Fruit fly (Drosophila melanogaster) whole organism, embryonic: ENCODE data around the gene CG42854.

Experiments
- Abd-B ChIP-seq: fragments of 200-800 bp; sonication (Bioruptor generic); optimal IDR thresholded peaks from 2 replicates; lab custom pipeline; 2018; ENCODE audit warnings: missing biosample characterization, mild to moderate bottlenecking, missing genetic modification characterization, moderate library complexity
- Atf3 ChIP-seq: fragments of 200-800 bp; sonication (Bioruptor generic); optimal IDR thresholded peaks from 3 replicates; lab custom pipeline; 2016; ENCODE audit warnings: missing biosample characterization, missing genetic modification characterization
- Blimp-1 ChIP-seq: fragments of 200-800 bp; sonication (Bioruptor generic); optimal IDR thresholded peaks from 3 replicates; lab custom pipeline; 2018; ENCODE audit warnings: missing biosample characterization, missing genetic modification characterization, mild to moderate bottlenecking, moderate library complexity, missing genetic modification reagents
- CG10267 ChIP-seq: fragments of 200-800 bp; sonication (Bioruptor generic); optimal IDR thresholded peaks from 2 replicates; lab custom pipeline; 2018; ENCODE audit warnings: missing biosample characterization, mild to moderate bottlenecking, missing genetic modification characterization, moderate library complexity
- CG11085 ChIP-seq: fragments of 200-800 bp; sonication (Bioruptor generic); IDR thresholded peaks from 2 replicates; pipeline ENCODE4 v1.3.6; 2022; ENCODE audit warnings: missing biosample characterization, missing genetic modification characterization
- CG11093 ChIP-seq: fragments of 200-800 bp; sonication (Bioruptor generic); IDR thresholded peaks from 3 replicates; pipeline ENCODE4 v1.3.6; 2022; ENCODE audit warnings: missing biosample characterization, missing genetic modification characterization
- CG11560 ChIP-seq: fragments of 200-800 bp; sonication (Bioruptor generic); IDR thresholded peaks from 3 replicates; pipeline ENCODE4 v1.3.6; 2022; ENCODE audit warnings: missing biosample characterization, missing genetic modification characterization
- CG1233 ChIP-seq: fragments of 200-800 bp; sonication (Bioruptor generic); optimal IDR thresholded peaks from 4 replicates; lab custom pipeline; 2018; ENCODE audit warnings: missing biosample characterization, mild to moderate bottlenecking, missing genetic modification characterization
- CG12942 ChIP-seq: fragments of 200-800 bp; sonication (Bioruptor generic); optimal IDR thresholded peaks from 3 replicates; lab custom pipeline; 2016; ENCODE audit warnings: missing biosample characterization, missing genetic modification characterization
- CG13424 ChIP-seq: fragments of 200-800 bp; sonication (Bioruptor generic); optimal IDR thresholded peaks from 2 replicates; lab custom pipeline; 2019; ENCODE audit warnings: missing biosample characterization, mild to moderate bottlenecking, missing genetic modification characterization, moderate library complexity
- CG13624 ChIP-seq: fragments of 200-800 bp; sonication (Bioruptor generic); optimal IDR thresholded peaks from 2 replicates; lab custom pipeline; 2016; ENCODE audit warnings: missing biosample characterization, missing genetic modification characterization
- CG14710 ChIP-seq: fragments of 200-800 bp; sonication (Bioruptor generic); optimal IDR thresholded peaks from 3 replicates; lab custom pipeline; 2019; ENCODE audit warnings: missing biosample characterization, mild to moderate bottlenecking, missing genetic modification characterization, moderate library complexity
- CG1603 ChIP-seq: fragments of 200-800 bp; sonication (Bioruptor generic); optimal IDR thresholded peaks from 2 replicates; lab custom pipeline; 2019; ENCODE audit warnings: missing biosample characterization, mild to moderate bottlenecking, missing genetic modification characterization, moderate library complexity
- CG17568 ChIP-seq: fragments of 200-800 bp; sonication (Bioruptor generic); optimal IDR thresholded peaks from 2 replicates; lab custom pipeline; 2018; ENCODE audit warnings: missing biosample characterization, mild to moderate bottlenecking, missing genetic modification characterization, moderate library complexity
- CG18476 ChIP-seq: fragments of 200-800 bp; sonication (Bioruptor generic); optimal IDR thresholded peaks from 2 replicates; lab custom pipeline; 2016; ENCODE audit warnings: missing biosample characterization, mild to moderate bottlenecking, missing genetic modification characterization
- CG2116 ChIP-seq: fragments of 200-800 bp; sonication (Bioruptor generic); optimal IDR thresholded peaks from 3 replicates; lab custom pipeline; 2018; ENCODE audit warnings: missing biosample characterization, mild to moderate bottlenecking, missing genetic modification characterization
- CG30403 ChIP-seq: fragments of 200-800 bp; sonication (Bioruptor generic); optimal IDR thresholded peaks from 3 replicates; lab custom pipeline; 2016; ENCODE audit warnings: missing biosample characterization, missing genetic modification characterization
- CG32532 ChIP-seq: fragments of 200-800 bp; sonication (Bioruptor generic); IDR thresholded peaks from 2 replicates; pipeline ENCODE4 v1.3.6; 2022; ENCODE audit warnings: missing biosample characterization, missing genetic modification characterization
- CG4360 ChIP-seq: fragments of 200-800 bp; sonication (Bioruptor generic); IDR thresholded peaks from 2 replicates; pipeline ENCODE4 v1.3.6; 2022; ENCODE audit warnings: missing biosample characterization, missing genetic modification characterization
- CG4820 ChIP-seq: fragments of 200-800 bp; sonication (Bioruptor generic); optimal IDR thresholded peaks from 3 replicates; lab custom pipeline; 2016; ENCODE audit warnings: missing biosample characterization, missing genetic modification characterization
- CG9727 ChIP-seq: fragments of 200-800 bp; sonication (Bioruptor generic); optimal IDR thresholded peaks from 3 replicates; lab custom pipeline; 2017; ENCODE audit warnings: missing biosample characterization, mild to moderate bottlenecking, missing genetic modification characterization
- Dfd ChIP-seq, 2 experiments: fragments of >200 bp; optimal IDR thresholded peaks; 2 replicates each; lab custom pipeline; 2017; ENCODE audit warnings: missing biosample characterization in 2 of 2, missing genetic modification characterization in 2 of 2
- Doc2 ChIP-seq: fragments of 200-800 bp; sonication (Bioruptor generic); IDR thresholded peaks from 2 replicates; pipeline ENCODE4 v1.3.6; 2022; ENCODE audit warnings: missing biosample characterization, missing genetic modification characterization
- Dp ChIP-seq: fragments of 200-800 bp; sonication (Bioruptor generic); optimal IDR thresholded peaks from 2 replicates; lab custom pipeline; 2018; ENCODE audit warnings: missing biosample characterization, mild to moderate bottlenecking, missing genetic modification characterization, moderate library complexity
- Dref ChIP-seq: fragments of 200-800 bp; sonication (Bioruptor generic); IDR thresholded peaks from 2 replicates; pipeline ENCODE4 v1.3.6; 2022; ENCODE audit warnings: missing biosample characterization, missing genetic modification characterization
- Elba2 ChIP-seq: fragments of 200-800 bp; sonication (Bioruptor generic); optimal IDR thresholded peaks from 3 replicates; lab custom pipeline; 2016; ENCODE audit warnings: missing biosample characterization, missing genetic modification characterization
- HmgD ChIP-seq: fragments of 200-800 bp; sonication (Bioruptor generic); optimal IDR thresholded peaks from 3 replicates; lab custom pipeline; 2016; ENCODE audit warnings: missing biosample characterization, missing genetic modification characterization
- Mad ChIP-seq: fragments of 200-800 bp; sonication (Bioruptor generic); optimal IDR thresholded peaks from 2 replicates; lab custom pipeline; 2016; ENCODE audit warnings: missing biosample characterization, missing genetic modification characterization
- Oli ChIP-seq: fragments of 200-800 bp; sonication (Bioruptor generic); optimal IDR thresholded peaks from 2 replicates; lab custom pipeline; 2018; ENCODE audit warnings: missing biosample characterization, mild to moderate bottlenecking, missing genetic modification characterization, moderate library complexity
- Side ChIP-seq: fragments of 200-800 bp; sonication (Bioruptor generic); optimal IDR thresholded peaks from 2 replicates; lab custom pipeline; 2016; ENCODE audit warnings: missing biosample characterization, missing genetic modification characterization
- Stat92E ChIP-seq, 3 experiments: fragments of >200 bp in 2 of 3; fragments of 200-800 bp in 1 of 3; sonication (Bioruptor generic) in 1 of 3; optimal IDR thresholded peaks; 2 replicates each; lab custom pipeline; 2017 to 2019; ENCODE audit warnings: missing biosample characterization in 3 of 3, missing genetic modification characterization in 3 of 3, mild to moderate bottlenecking in 1 of 3, moderate library complexity in 1 of 3
- TFAM ChIP-seq: fragments of 200-800 bp; sonication (Bioruptor generic); optimal IDR thresholded peaks from 2 replicates; lab custom pipeline; 2017; ENCODE audit warnings: missing biosample characterization, missing genetic modification characterization, inconsistent platforms
- Usf ChIP-seq: fragments of 200-800 bp; sonication (Bioruptor generic); optimal IDR thresholded peaks from 2 replicates; lab custom pipeline; 2017; ENCODE audit warnings: missing genotype, missing biosample characterization, missing genetic modification characterization
- cas ChIP-seq: fragments of 200-800 bp; sonication (Bioruptor generic); IDR thresholded peaks from 2 replicates; pipeline ENCODE4 v1.3.6; 2022; ENCODE audit warnings: missing biosample characterization, missing genetic modification characterization
- crol ChIP-seq: fragments of 200-800 bp; sonication (Bioruptor generic); IDR thresholded peaks from 2 replicates; pipeline ENCODE4 v1.3.6; 2022; ENCODE audit warnings: missing biosample characterization, missing genetic modification characterization
- crp ChIP-seq, 2 experiments: fragments of 200-800 bp; sonication (Bioruptor generic); optimal IDR thresholded peaks; 2 replicates in 1 of 2; 3 replicates in 1 of 2; lab custom pipeline; 2017; ENCODE audit warnings: missing biosample characterization in 2 of 2, missing genetic modification characterization in 2 of 2, mild to moderate bottlenecking in 1 of 2, moderate library complexity in 1 of 2
- dm ChIP-seq: fragments of 200-800 bp; sonication (Bioruptor generic); optimal IDR thresholded peaks from 3 replicates; lab custom pipeline; 2016; ENCODE audit warnings: missing biosample characterization, missing genetic modification characterization
- grau ChIP-seq: fragments of 200-800 bp; optimal IDR thresholded peaks from 3 replicates; lab custom pipeline; 2019; ENCODE audit warnings: missing biosample characterization, mild to moderate bottlenecking, missing genetic modification characterization, moderate library complexity
- h ChIP-seq: fragments of >200 bp; optimal IDR thresholded peaks from 2 replicates; lab custom pipeline; 2017
- ham ChIP-seq: fragments of 200-800 bp; sonication (Bioruptor generic); IDR thresholded peaks from 2 replicates; pipeline ENCODE4 v1.3.6; 2022; ENCODE audit warnings: missing biosample characterization, missing genetic modification characterization
- hkb ChIP-seq, 2 experiments: fragments of 200-800 bp in 1 of 2; fragments of >200 bp in 1 of 2; sonication (Bioruptor generic) in 1 of 2; IDR thresholded peaks in 1 of 2; optimal IDR thresholded peaks in 1 of 2; 2 replicates each; pipeline versions ENCODE4 v1.3.6 to Lab custom; 2017 to 2022; ENCODE audit warnings: missing biosample characterization in 1 of 2, missing genetic modification characterization in 1 of 2
- jumu ChIP-seq: fragments of 200-800 bp; sonication (Bioruptor generic); optimal IDR thresholded peaks from 3 replicates; lab custom pipeline; 2016; ENCODE audit warnings: missing biosample characterization, missing genetic modification characterization
- klu ChIP-seq: fragments of 200-800 bp; sonication (Bioruptor generic); IDR thresholded peaks from 2 replicates; pipeline ENCODE4 v1.3.6; 2022; ENCODE audit warnings: missing biosample characterization, missing genetic modification characterization
- knrl ChIP-seq: fragments of 200-800 bp; sonication (Bioruptor generic); IDR thresholded peaks from 3 replicates; pipeline ENCODE4 v1.3.6; 2022; ENCODE audit warnings: missing biosample characterization, missing genetic modification characterization; ENCODE audit not compliant: partially characterized antibody
- pb ChIP-seq: fragments of 200-800 bp; sonication (Bioruptor generic); optimal IDR thresholded peaks from 3 replicates; lab custom pipeline; 2016; ENCODE audit warnings: missing biosample characterization, missing genetic modification characterization
- pita ChIP-seq: fragments of 200-800 bp; sonication (Bioruptor generic); optimal IDR thresholded peaks from 2 replicates; lab custom pipeline; 2017; ENCODE audit warnings: missing biosample characterization, mild to moderate bottlenecking, missing genetic modification characterization
- scrt ChIP-seq: fragments of 200-800 bp; sonication (Bioruptor generic); optimal IDR thresholded peaks from 2 replicates; lab custom pipeline; 2018; ENCODE audit warnings: missing biosample characterization, mild to moderate bottlenecking, missing genetic modification characterization, moderate library complexity
- sens ChIP-seq: fragments of 200-800 bp; sonication (Bioruptor generic); peaks from one replicate; lab custom pipeline; 2016; ENCODE audit warnings: missing biosample characterization, missing genetic modification characterization
- stwl ChIP-seq: fragments of 200-800 bp; sonication (Bioruptor generic); optimal IDR thresholded peaks from 3 replicates; lab custom pipeline; 2018; ENCODE audit warnings: missing biosample characterization, mild to moderate bottlenecking, missing genetic modification characterization, moderate library complexity
- tin ChIP-seq: fragments of 200-800 bp; sonication (Bioruptor generic); optimal IDR thresholded peaks from 3 replicates; lab custom pipeline; 2016; ENCODE audit warnings: missing biosample characterization, missing genetic modification characterization
- usp ChIP-seq: fragments of >200 bp; optimal IDR thresholded peaks from 2 replicates; lab custom pipeline; 2017; ENCODE audit warnings: missing biosample characterization, missing genetic modification characterization
- zf30C ChIP-seq: fragments of 200-800 bp; sonication (Bioruptor generic); optimal IDR thresholded peaks from 3 replicates; lab custom pipeline; 2018; ENCODE audit warnings: missing biosample characterization, mild to moderate bottlenecking, missing genetic modification characterization

The CG42854 gene

dm6 chrX:17249326-17249725, 2.5 kb upstream of the CG42854 start, which contains the start of gene CG8675 (continued):
- TF ChIP-seq hkb (optimal IDR thresholded peaks at IDR 0.05; lab: Kevin White, UChicago) (no peak), hkb (GFP tag; IDR thresholded peaks at IDR 0.05; lab: Robert Waterston, UW) (no peak), cas (GFP tag; lab: Robert Waterston, UW) (no peak), stwl (tag; lab: Kevin White, UChicago) (peak; percentile 81), zf30C (GFP tag; lab: Kevin White, UChicago) (peak; percentile 8), crp (GFP tag; optimal IDR thresholded peaks at IDR 0.05; lab: Kevin White, UChicago) (no peak), CG1603 (tag; lab: Kevin White, UChicago) (peak; percentile 50), CG9727 (no peak), crol (GFP tag; lab: Robert Waterston, UW) (no peak), Mad (GFP tag; lab: Kevin White, UChicago) (no peak), CG4820 (GFP tag; lab: Kevin White, UChicago) (no peak), klu (GFP tag; lab: Robert Waterston, UW) (no peak), CG4360 (GFP tag; lab: Robert Waterston, UW) (no peak), Dref (peak; percentile 43; the same call in 1 of the 2 replicates), Abd-B (GFP tag; lab: Kevin White, UChicago) (peak; percentile 1), Elba2 (GFP tag; lab: Kevin White, UChicago) (no peak), CG1233 (GFP tag; lab: Kevin White, UChicago) (no peak), Dp (GFP tag; lab: Kevin White, UChicago) (peak; percentile 37), jumu (no peak), CG32532 (GFP tag; lab: Robert Waterston, UW) (no peak), CG14710 (tag; lab: Kevin White, UChicago) (peak; percentile 32), TFAM (no peak), Usf (GFP tag; lab: Kevin White, UChicago) (no peak), dm (peak; percentile 67), Dfd (GFP tag; optimal IDR thresholded peaks at IDR 0.05; lab: Kevin White, UChicago) (no peak), ham (GFP tag; lab: Robert Waterston, UW) (no peak), CG12942 (GFP tag; lab: Kevin White, UChicago) (no peak), knrl (GFP tag; lab: Robert Waterston, UW) (peak; percentile 46; the same call in 2 of the 3 replicates), Doc2 (GFP tag; lab: Robert Waterston, UW) (no peak), CG17568 (GFP tag; lab: Kevin White, UChicago) (no peak), Side (no peak), CG10267 (tag; lab: Kevin White, UChicago) (peak; percentile 7), CG11085 (no peak), CG13424 (tag; lab: Kevin White, UChicago) (no peak), Oli (tag; lab: Kevin White, UChicago) (no peak), usp (GFP tag; lab: Kevin White, UChicago) (no peak), h (no peak), CG11560 (tag; lab: Robert Waterston, UW) (no peak), tin (GFP tag; lab: Kevin White, UChicago) (no peak), grau (tag; lab: Kevin White, UChicago) (no peak), sens (peak; percentile 66), pb (GFP tag; lab: Kevin White, UChicago) (no peak), Atf3 (no peak), HmgD (GFP tag; lab: Kevin White, UChicago) (no peak), CG2116 (GFP tag; lab: Kevin White, UChicago) (peak; percentile 9), pita (GFP tag; lab: Kevin White, UChicago) (peak; percentile 64), CG11093 (GFP tag; lab: Robert Waterston, UW) (no peak), CG30403 (GFP tag; lab: Kevin White, UChicago) (no peak), scrt (GFP tag; lab: Kevin White, UChicago) (no peak), Stat92E (GFP tag; optimal IDR thresholded peaks at IDR 0.05; lab: Kevin White, UChicago) (no peak), CG13624 (GFP tag; lab: Kevin White, UChicago) (peak; percentile 29), Blimp-1 (GFP tag; lab: Kevin White, UChicago) (no peak), CG18476 (GFP tag; lab: Kevin White, UChicago) (no peak)
